Worm (Caenorhabditis elegans): Measurements from ENCODE around the gene daf-3.

daf-3 gene

ce11 chrX:830185-830584, 4.9 kb upstream of the daf-3 start:
- TF ChIP-seq unc-62 (GFP tag; optimal IDR thresholded peaks at IDR 0.05), result no peak

- no peak for TF ChIP-seq unc-62 (GFP tag; optimal IDR thresholded peaks at IDR 0.05)
These were observed 3.3 kb upstream of the daf-3 start, which contains the start of gene wdr-54 for ce11 chrX:828603-829002. wdr-54 (plus strand) TSS chrX:828903.

- TF ChIP-seq unc-62 (GFP tag; optimal IDR thresholded peaks at IDR 0.05), result no peak
These were observed 2.2 kb upstream of the daf-3 start for ce11 chrX:827502-827901.

ce11 chrX:825924-826323, 649 bp upstream of the daf-3 start:
- TF ChIP-seq unc-62 (GFP tag; optimal IDR thresholded peaks at IDR 0.05), result no peak

ce11 chrX:823736-824135, 1.5 kb downstream of the daf-3 start:
- no peak for TF ChIP-seq unc-62 (GFP tag; optimal IDR thresholded peaks at IDR 0.05)

ce11 chrX:817984-818383, 7.3 kb downstream of the daf-3 start:
- TF ChIP-seq unc-62 (GFP tag; optimal IDR thresholded peaks at IDR 0.05), result no peak

- TF ChIP-seq unc-62 (GFP tag; optimal IDR thresholded peaks at IDR 0.05), result no peak
These were observed 9.3 kb downstream of the daf-3 start, which contains the start of gene ifd-2 for ce11 chrX:815929-816328. ifd-2 (minus strand) TSS chrX:815929.

- no peak for TF ChIP-seq unc-62 (GFP tag; optimal IDR thresholded peaks at IDR 0.05)
These were observed 12.2 kb downstream of the daf-3 start, which contains the start of gene F25E2.3 for ce11 chrX:813063-813462. F25E2.3 (minus strand) TSS chrX:813163.

- no peak for TF ChIP-seq unc-62 (GFP tag; optimal IDR thresholded peaks at IDR 0.05)
These were observed 13.0 kb downstream of the daf-3 start for ce11 chrX:812264-812663.

ce11 chrX:810694-811093, 14.6 kb downstream of the daf-3 start, which contains the start of gene F25E2.2:
F25E2.2 (minus strand) TSS chrX:810794.
- no peak for TF ChIP-seq unc-62 (GFP tag; optimal IDR thresholded peaks at IDR 0.05)

- no peak for TF ChIP-seq unc-62 (GFP tag; optimal IDR thresholded peaks at IDR 0.05)
These were observed 18.8 kb downstream of the daf-3 start for ce11 chrX:806515-806914.

- no peak for TF ChIP-seq unc-62 (GFP tag; optimal IDR thresholded peaks at IDR 0.05)
These were observed 22.8 kb downstream of the daf-3 start, which contains the start of gene gtr-1 for ce11 chrX:802478-802877. gtr-1 (plus strand) TSS chrX:802778.

ce11 chrX:790593-790992, 34.7 kb downstream of the daf-3 start:
- no peak for TF ChIP-seq unc-62 (GFP tag; optimal IDR thresholded peaks at IDR 0.05)

ce11 chrX:789848-790247, 35.4 kb downstream of the daf-3 start:
- TF ChIP-seq unc-62 (GFP tag; optimal IDR thresholded peaks at IDR 0.05), result no peak

ce11 chrX:787992-788391, 37.3 kb downstream of the daf-3 start, which contains the start of gene attf-5:
attf-5 (plus strand) TSS chrX:788353.
- TF ChIP-seq unc-62 (GFP tag; optimal IDR thresholded peaks at IDR 0.05), result no peak

ce11 chrX:785368-785767, 39.9 kb downstream of the daf-3 start:
- TF ChIP-seq unc-62 (GFP tag; optimal IDR thresholded peaks at IDR 0.05), result no peak

ce11 chrX:784853-785252, 40.4 kb downstream of the daf-3 start, which contains the start of gene T04G9.6:
T04G9.6 (minus strand) TSS chrX:784953.
- no peak for TF ChIP-seq unc-62 (GFP tag; optimal IDR thresholded peaks at IDR 0.05)

- no peak for TF ChIP-seq unc-62 (GFP tag; optimal IDR thresholded peaks at IDR 0.05)
These were observed 45.2 kb downstream of the daf-3 start for ce11 chrX:780027-780426.
